Fruit fly (Drosophila melanogaster) whole organism, embryonic: Measurements from ENCODE around the gene teq.
A peak's percentile ranks its signal among the peaks of the same experiment; 100 is the strongest.

Experiments
- CG10462 ChIP-seq: fragments of 200-800 bp; sonication (Bioruptor generic); optimal IDR thresholded peaks from 2 replicates; lab custom pipeline; 2016; ENCODE audit warnings: missing biosample characterization, missing genetic modification characterization
- CG11504 ChIP-seq: fragments of 200-800 bp; sonication (Bioruptor generic); optimal IDR thresholded peaks from 3 replicates; lab custom pipeline; 2019; ENCODE audit warnings: missing biosample characterization, mild to moderate bottlenecking, missing genetic modification characterization, moderate library complexity
- CG12659 ChIP-seq: fragments of 200-800 bp; sonication (Bioruptor generic); optimal IDR thresholded peaks from 3 replicates; lab custom pipeline; 2017; ENCODE audit warnings: mild to moderate bottlenecking, missing biosample characterization, missing genetic modification reagents, missing genetic modification characterization
- CG12942 ChIP-seq: fragments of 200-800 bp; sonication (Bioruptor generic); optimal IDR thresholded peaks from 3 replicates; lab custom pipeline; 2016; ENCODE audit warnings: missing biosample characterization, missing genetic modification characterization
- CG1603 ChIP-seq: fragments of 200-800 bp; sonication (Bioruptor generic); optimal IDR thresholded peaks from 2 replicates; lab custom pipeline; 2019; ENCODE audit warnings: missing biosample characterization, mild to moderate bottlenecking, missing genetic modification characterization, moderate library complexity
- CG16813 ChIP-seq: fragments of 200-800 bp; sonication (Bioruptor generic); IDR thresholded peaks from 3 replicates; pipeline ENCODE4 v1.3.6; 2022; ENCODE audit warnings: missing biosample characterization, missing genetic modification characterization; ENCODE audit not compliant: partially characterized antibody
- CG17359 ChIP-seq: fragments of 200-800 bp; sonication (Bioruptor generic); optimal IDR thresholded peaks from 3 replicates; lab custom pipeline; 2018; ENCODE audit warnings: missing biosample characterization, mild to moderate bottlenecking, missing genetic modification characterization, moderate library complexity
- CG17829 ChIP-seq: fragments of 200-800 bp; optimal IDR thresholded peaks from 2 replicates; lab custom pipeline; 2019; ENCODE audit warnings: missing biosample characterization, mild to moderate bottlenecking, missing genetic modification characterization, moderate library complexity
- CG34376 ChIP-seq: fragments of 200-800 bp; sonication (Bioruptor generic); optimal IDR thresholded peaks from 2 replicates; lab custom pipeline; 2018; ENCODE audit warnings: missing biosample characterization, mild to moderate bottlenecking, missing genetic modification characterization
- CG3726 ChIP-seq: fragments of 200-800 bp; sonication (Bioruptor generic); IDR thresholded peaks from 3 replicates; pipeline ENCODE4, ENCODE4 v1.3.6; 2022; ENCODE audit warnings: missing biosample characterization, missing genetic modification characterization
- CG3847 ChIP-seq: fragments of 200-800 bp; sonication (Bioruptor generic); IDR thresholded peaks from 2 replicates; pipeline ENCODE4 v1.3.6; 2022; ENCODE audit warnings: missing biosample characterization, missing genetic modification characterization
- CG7786 ChIP-seq: fragments of 200-800 bp; sonication (Bioruptor generic); optimal IDR thresholded peaks from 2 replicates; lab custom pipeline; 2016; ENCODE audit warnings: missing biosample characterization, missing genetic modification characterization
- CG8388 ChIP-seq: fragments of 200-800 bp; sonication (Bioruptor generic); optimal IDR thresholded peaks from 2 replicates; lab custom pipeline; 2019; ENCODE audit warnings: missing biosample characterization, mild to moderate bottlenecking, missing genetic modification characterization, moderate library complexity
- CG8478 ChIP-seq: fragments of >200 bp; optimal IDR thresholded peaks from 2 replicates; lab custom pipeline; 2018
- CoRest ChIP-seq: fragments of 200-800 bp; sonication (Bioruptor generic); optimal IDR thresholded peaks from 3 replicates; lab custom pipeline; 2018; ENCODE audit warnings: missing biosample characterization, mild to moderate bottlenecking, missing genetic modification characterization, moderate library complexity
- Drgx ChIP-seq: fragments of 200-800 bp; sonication (Bioruptor generic); IDR thresholded peaks from 2 replicates; pipeline ENCODE4 v1.3.6; 2022; ENCODE audit warnings: missing biosample characterization, missing genetic modification characterization
- Lhr ChIP-seq: fragments of 200-800 bp; sonication (Bioruptor generic); optimal IDR thresholded peaks from 3 replicates; lab custom pipeline; 2017; ENCODE audit warnings: mild to moderate bottlenecking, missing biosample characterization, missing genetic modification reagents, missing genetic modification characterization
- MBD-R2 ChIP-seq: fragments of 200-800 bp; sonication (Bioruptor generic); IDR thresholded peaks from 2 replicates; pipeline ENCODE4 v1.3.6; 2022; ENCODE audit warnings: missing biosample characterization, missing genetic modification characterization
- Med ChIP-seq: fragments of 200-800 bp; sonication (Bioruptor generic); peaks from one replicate; lab custom pipeline; 2016; ENCODE audit warnings: missing biosample characterization, missing genetic modification characterization, mild to moderate bottlenecking, inconsistent platforms, moderate library complexity
- NFAT ChIP-seq: fragments of 200-800 bp; sonication (Bioruptor generic); IDR thresholded peaks from 2 replicates; pipeline ENCODE4 v1.3.6; 2022; ENCODE audit warnings: missing biosample characterization, missing genetic modification characterization
- Pdp1 ChIP-seq, 2 experiments: fragments of 200-800 bp; sonication (Bioruptor generic); optimal IDR thresholded peaks; 3 replicates each; lab custom pipeline; 2016; ENCODE audit warnings: missing biosample characterization in 2 of 2, missing genetic modification characterization in 2 of 2, mild to moderate bottlenecking in 1 of 2, moderate library complexity in 1 of 2
- Scr ChIP-seq: fragments of 200-800 bp; sonication (Bioruptor generic); IDR thresholded peaks from 2 replicates; pipeline ENCODE4 v1.3.6; 2022; ENCODE audit warnings: missing biosample characterization, missing genetic modification characterization; ENCODE audit not compliant: partially characterized antibody
- Sry-δ ChIP-seq: fragments of 200-800 bp; sonication (Bioruptor generic); optimal IDR thresholded peaks from 2 replicates; lab custom pipeline; 2016; ENCODE audit warnings: missing biosample characterization, missing genetic modification characterization
- abd-A ChIP-seq: fragments of 200-800 bp; sonication (Bioruptor generic); optimal IDR thresholded peaks from 3 replicates; lab custom pipeline; 2019; ENCODE audit warnings: missing biosample characterization, mild to moderate bottlenecking, missing genetic modification characterization, moderate library complexity
- bbx ChIP-seq: fragments of 200-800 bp; sonication (Bioruptor generic); IDR thresholded peaks from 2 replicates; pipeline ENCODE4 v1.3.6; 2022; ENCODE audit warnings: missing biosample characterization, missing genetic modification characterization; ENCODE audit not compliant: partially characterized antibody
- chinmo ChIP-seq: fragments of 200-800 bp; sonication (Bioruptor generic); IDR thresholded peaks from 4 replicates; pipeline ENCODE4 v1.3.6; 2022; ENCODE audit warnings: missing biosample characterization, missing genetic modification characterization; ENCODE audit not compliant: partially characterized antibody
- crc ChIP-seq: fragments of 200-800 bp; sonication (Bioruptor generic); optimal IDR thresholded peaks from 2 replicates; lab custom pipeline; 2016; ENCODE audit warnings: missing biosample characterization, missing genetic modification characterization
- ewg ChIP-seq: fragments of 200-800 bp; sonication (Bioruptor generic); optimal IDR thresholded peaks from 3 replicates; lab custom pipeline; 2017; ENCODE audit warnings: mild to moderate bottlenecking, missing biosample characterization, missing genetic modification reagents, missing genetic modification characterization
- exex ChIP-seq: fragments of 200-800 bp; sonication (Bioruptor generic); optimal IDR thresholded peaks from 4 replicates; lab custom pipeline; 2018; ENCODE audit warnings: missing biosample characterization, mild to moderate bottlenecking, missing genetic modification characterization, moderate library complexity
- fu2 ChIP-seq: fragments of 200-800 bp; sonication (Bioruptor generic); optimal IDR thresholded peaks from 2 replicates; lab custom pipeline; 2016; ENCODE audit warnings: missing biosample characterization, missing genetic modification characterization
- gem ChIP-seq: fragments of 200-800 bp; sonication (Bioruptor generic); optimal IDR thresholded peaks from 2 replicates; lab custom pipeline; 2019; ENCODE audit warnings: missing biosample characterization, mild to moderate bottlenecking, missing genetic modification characterization, moderate library complexity
- grn ChIP-seq: fragments of 200-800 bp; sonication (Bioruptor generic); optimal IDR thresholded peaks from 3 replicates; lab custom pipeline; 2017; ENCODE audit warnings: missing biosample characterization, missing genetic modification characterization
- insv ChIP-seq, 2 experiments: fragments of 200-800 bp; sonication (Bioruptor generic); optimal IDR thresholded peaks; 3 replicates each; lab custom pipeline; 2016 to 2018; ENCODE audit warnings: missing biosample characterization in 2 of 2, missing genetic modification characterization in 2 of 2
- ken ChIP-seq: fragments of 200-800 bp; sonication (Bioruptor generic); IDR thresholded peaks from 3 replicates; pipeline ENCODE4 v1.3.6; 2022; ENCODE audit warnings: missing biosample characterization, missing genetic modification characterization
- nerfin-2 ChIP-seq: fragments of 200-800 bp; sonication (Bioruptor generic); IDR thresholded peaks from 2 replicates; pipeline ENCODE4 v1.3.6; 2022; ENCODE audit warnings: missing biosample characterization, missing genetic modification characterization; ENCODE audit not compliant: partially characterized antibody
- onecut ChIP-seq: fragments of 200-800 bp; sonication (Bioruptor generic); IDR thresholded peaks from 2 replicates; pipeline ENCODE4 v1.3.6; 2022; ENCODE audit warnings: missing biosample characterization, missing genetic modification characterization
- pan ChIP-seq, 4 experiments: fragments of >200 bp in 3 of 4; fragments of 200-800 bp in 1 of 4; sonication (Bioruptor generic) in 1 of 4; optimal IDR thresholded peaks in 3 of 4; IDR thresholded peaks in 1 of 4; 2 replicates each; pipeline versions ENCODE4 v1.3.6 to Lab custom; 2017 to 2022; ENCODE audit warnings: missing biosample characterization in 2 of 4, missing genetic modification characterization in 2 of 4, mixed read lengths in 1 of 4
- pzg ChIP-seq: fragments of 200-800 bp; sonication (Bioruptor generic); optimal IDR thresholded peaks from 3 replicates; lab custom pipeline; 2018; ENCODE audit warnings: missing biosample characterization, mild to moderate bottlenecking, missing genetic modification characterization, moderate library complexity
- run ChIP-seq: fragments of 200-800 bp; sonication (Bioruptor generic); optimal IDR thresholded peaks from 3 replicates; lab custom pipeline; 2018; ENCODE audit warnings: missing biosample characterization, mild to moderate bottlenecking, missing genetic modification characterization
- sd ChIP-seq: fragments of 200-800 bp; sonication (Bioruptor generic); optimal IDR thresholded peaks from 3 replicates; lab custom pipeline; 2018; ENCODE audit warnings: missing biosample characterization, mild to moderate bottlenecking, missing genetic modification characterization, moderate library complexity
- sens ChIP-seq: fragments of 200-800 bp; sonication (Bioruptor generic); peaks from one replicate; lab custom pipeline; 2016; ENCODE audit warnings: missing biosample characterization, missing genetic modification characterization
- sisA ChIP-seq: fragments of 200-800 bp; sonication (Bioruptor generic); IDR thresholded peaks from 2 replicates; pipeline ENCODE4 v1.3.6; 2022; ENCODE audit warnings: missing biosample characterization, missing genetic modification characterization
- sob ChIP-seq: fragments of 200-800 bp; sonication (Bioruptor generic); IDR thresholded peaks from 2 replicates; pipeline ENCODE4 v1.3.6; 2022; ENCODE audit warnings: missing biosample characterization, missing genetic modification characterization
- tna ChIP-seq: fragments of 200-800 bp; sonication (Bioruptor generic); IDR thresholded peaks from 2 replicates; pipeline ENCODE4 v1.3.6; 2022; ENCODE audit warnings: missing biosample characterization, missing genetic modification characterization; ENCODE audit not compliant: partially characterized antibody
- trem ChIP-seq: fragments of 200-800 bp; optimal IDR thresholded peaks from 3 replicates; lab custom pipeline; 2019; ENCODE audit warnings: missing biosample characterization, mild to moderate bottlenecking, missing genetic modification characterization, moderate library complexity
- tup ChIP-seq: fragments of 200-800 bp; sonication (Bioruptor generic); optimal IDR thresholded peaks from 2 replicates; lab custom pipeline; 2016; ENCODE audit warnings: missing biosample characterization, mild to moderate bottlenecking, missing genetic modification characterization, moderate library complexity

Gene teq

DNA sequence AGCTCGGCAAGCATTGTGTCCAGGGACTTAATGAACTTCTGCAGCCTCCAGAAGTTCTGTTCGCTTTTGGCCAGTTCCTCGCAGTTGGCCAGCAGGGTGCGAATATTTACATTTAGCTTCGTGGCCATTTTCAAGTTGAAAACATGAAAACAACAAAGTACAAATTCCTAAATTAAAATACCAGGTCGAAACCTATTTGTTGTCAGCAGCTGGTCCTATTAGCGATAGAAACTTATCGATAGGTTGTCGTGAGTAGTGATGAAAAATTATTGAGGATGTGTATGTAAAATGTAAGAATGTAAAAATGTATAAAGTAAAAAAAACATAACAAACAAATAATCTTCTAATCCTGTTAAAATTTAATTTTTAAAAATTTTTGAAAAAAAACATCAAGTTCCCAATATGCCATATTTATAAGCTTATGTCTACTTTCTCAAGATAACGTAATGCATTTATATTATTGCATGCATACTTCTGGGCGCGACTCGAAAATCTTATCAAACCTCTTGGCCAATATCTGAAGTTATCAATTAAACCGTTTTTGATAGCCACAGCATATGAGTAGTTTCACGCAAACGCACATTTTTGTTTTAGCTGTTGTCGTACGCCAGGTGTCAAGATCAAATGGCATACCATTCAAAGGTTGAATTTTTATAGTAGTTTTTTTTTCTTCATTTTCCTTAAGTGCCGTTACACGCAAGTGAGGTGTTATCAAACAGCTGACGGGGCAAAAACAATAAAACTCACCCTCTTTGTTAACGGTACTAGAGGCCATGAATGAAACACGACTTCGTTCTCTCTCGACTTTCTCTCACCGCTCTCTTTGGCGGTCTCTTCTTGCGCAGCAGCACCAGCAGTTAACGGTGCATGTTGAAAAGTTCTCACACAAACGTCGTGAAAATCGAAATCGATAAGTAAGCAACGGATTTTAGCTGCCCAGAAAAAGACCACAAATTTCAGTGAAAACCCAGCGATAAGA is 62.8 kb downstream of the teq start, which contains the start of the genes Use1 and nwk:
Use1 (minus strand) TSS at position 206 of the 979 bp plus-strand sequence.
nwk (plus strand) TSS at position 885 of the 979 bp plus-strand sequence.
- TF ChIP-seq sens (GFP tag; lab: Kevin White, UChicago) = peak; percentile 81
- TF ChIP-seq run (tag; lab: Kevin White, UChicago) = no peak
- peak; percentile 77 for TF ChIP-seq Sry-δ (GFP tag; lab: Kevin White, UChicago)
- TF ChIP-seq NFAT (GFP tag; lab: Robert Waterston, UW) = 0 out of 2 replicates have a peak, but pooled peaks have one; percentile 5
- TF ChIP-seq CG12659 = peak; percentile 68
- TF ChIP-seq CG8388 (GFP tag; lab: Kevin White, UChicago) = no peak
- TF ChIP-seq Scr (GFP tag; lab: Robert Waterston, UW) = peak; percentile 82
- TF ChIP-seq CG34376 = peak; percentile 58
- TF ChIP-seq sisA (GFP tag; lab: Robert Waterston, UW) = no peak
- no peak for TF ChIP-seq ken
- TF ChIP-seq MBD-R2 = peak; percentile 60; the same call in 1 of the 2 replicates
- no peak for TF ChIP-seq tup (GFP tag; lab: Kevin White, UChicago)
- no peak for TF ChIP-seq Drgx (GFP tag; lab: Robert Waterston, UW)
- TF ChIP-seq grn = peak; percentile 72
- TF ChIP-seq CG7786 (GFP tag; lab: Kevin White, UChicago) = no peak
- TF ChIP-seq CoRest (tag; lab: Kevin White, UChicago) = peak; percentile 33
- TF ChIP-seq CG10462 (GFP tag; lab: Kevin White, UChicago) = peak; percentile 31
- peak; percentile 46 for TF ChIP-seq gem
- peak; percentile 77 for TF ChIP-seq exex (tag; lab: Kevin White, UChicago)
- peak in 1 of 2 experiments; percentile 25 for TF ChIP-seq Pdp1 (GFP tag; optimal IDR thresholded peaks at IDR 0.05; lab: Kevin White, UChicago)
- TF ChIP-seq sob (GFP tag; lab: Robert Waterston, UW) = peak; percentile 47; the same call in 1 of the 2 replicates
- TF ChIP-seq CG11504 = peak; percentile 30
- no peak for TF ChIP-seq pan (optimal IDR thresholded peaks at IDR 0.05; lab: Kevin White, UChicago)
- TF ChIP-seq pan (GFP tag; optimal IDR thresholded peaks at IDR 0.05 in 1 of 2, IDR thresholded peaks at IDR 0.05 in 1 of 2) = no peak
- TF ChIP-seq insv (GFP tag; optimal IDR thresholded peaks at IDR 0.05; lab: Kevin White, UChicago) = no peak
- peak; percentile 23 for TF ChIP-seq trem (tag; lab: Kevin White, UChicago)
- peak; percentile 65 for TF ChIP-seq pzg (GFP tag; lab: Kevin White, UChicago)
- TF ChIP-seq crc (GFP tag; lab: Kevin White, UChicago) = no peak
- peak; percentile 38 for TF ChIP-seq CG1603 (tag; lab: Kevin White, UChicago)
- TF ChIP-seq Med (GFP tag; lab: Kevin White, UChicago) = peak; percentile 79
- TF ChIP-seq tna = 0 out of 2 replicates have a peak, but pooled peaks have one; percentile 21
- peak; percentile 72 for TF ChIP-seq sd (tag; lab: Kevin White, UChicago)
- peak; percentile 85 for TF ChIP-seq ewg
- TF ChIP-seq Lhr (GFP tag; lab: Kevin White, UChicago) = peak; percentile 65
- TF ChIP-seq CG3726 = no peak
- no peak for TF ChIP-seq fu2 (GFP tag; lab: Kevin White, UChicago)
- TF ChIP-seq CG16813 = peak; percentile 75
- no peak for TF ChIP-seq CG17359
- no peak for TF ChIP-seq CG12942 (GFP tag; lab: Kevin White, UChicago)
- 0 out of 4 replicates have a peak, but pooled peaks have one; percentile 59 for TF ChIP-seq chinmo (GFP tag; lab: Robert Waterston, UW)
- peak; percentile 94 for TF ChIP-seq onecut
- TF ChIP-seq nerfin-2 (GFP tag; lab: Robert Waterston, UW) = peak; percentile 22; the same call in 1 of the 2 replicates
- TF ChIP-seq abd-A (tag; lab: Kevin White, UChicago) = peak; percentile 55
- no peak for TF ChIP-seq CG8478 (lab: Kevin White, UChicago)
- TF ChIP-seq bbx (GFP tag; lab: Robert Waterston, UW) = peak; percentile 69
- peak; percentile 31; the same call in 1 of the 2 replicates for TF ChIP-seq CG3847
- peak; percentile 19 for TF ChIP-seq CG17829
